Fruit fly (Drosophila melanogaster): ENCODE results near the gene Rsph9.

dm6 chr2L:17433030-17433912 is 20.8 kb upstream of the Rsph9 start, which contains the start of the genes Dif and CG5043:
- no peak for TF ChIP-seq CG13204 (GFP tag; optimal IDR thresholded peaks at IDR 0.05)
- TF ChIP-seq fd96Ca (GFP tag; IDR thresholded peaks at IDR 0.05), result no peak
- no peak for TF ChIP-seq Pif1B (GFP tag; optimal IDR thresholded peaks at IDR 0.05)
- no peak for TF ChIP-seq CG8159 (tag; optimal IDR thresholded peaks at IDR 0.05)
- no peak for TF ChIP-seq CG32121 (GFP tag; IDR thresholded peaks at IDR 0.05)
- TF ChIP-seq CG10348 (GFP tag; IDR thresholded peaks at IDR 0.05), result no peak
- no peak for TF ChIP-seq Snoo (tag; optimal IDR thresholded peaks at IDR 0.05)
- TF ChIP-seq Pif1A (GFP tag; optimal IDR thresholded peaks at IDR 0.05), result no peak
- TF ChIP-seq CG9948 (tag; optimal IDR thresholded peaks at IDR 0.05), result no peak
- no peak for TF ChIP-seq CG14655 (GFP tag; optimal IDR thresholded peaks at IDR 0.05)
- no peak for TF ChIP-seq EcR (GFP tag; optimal IDR thresholded peaks at IDR 0.05)
- TF ChIP-seq CG17806 (tag; optimal IDR thresholded peaks at IDR 0.05), result no peak

Data from whole organism, pupa.